Worm (Caenorhabditis elegans): Measurements from ENCODE around the gene unc-9.

DNA sequence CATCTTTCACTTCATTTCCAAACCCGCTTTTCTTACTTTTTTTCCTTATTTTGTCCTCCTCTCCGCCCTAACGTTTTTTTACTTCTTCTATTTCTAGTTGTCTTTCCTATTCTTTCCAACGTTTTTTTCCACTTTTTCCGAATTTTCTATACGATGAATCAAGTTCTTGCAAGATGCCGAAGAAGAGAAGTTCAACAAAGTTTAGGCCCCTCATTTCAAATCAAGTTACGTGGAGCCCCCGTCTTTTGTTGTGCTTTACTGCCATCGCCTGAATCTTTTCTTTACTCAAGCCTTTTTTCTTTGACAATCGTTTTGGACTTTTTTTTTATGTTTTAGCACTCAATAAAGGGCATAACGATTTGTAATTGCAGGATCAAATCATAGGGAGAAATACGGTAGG lies at the start of gene unc-9:
- TF ChIP-seq mes-2 (tag; optimal IDR thresholded peaks at IDR 0.05; ENCODE audit: poor library complexity, severe bottlenecking) (no peak), F10B5.3 (tag; optimal IDR thresholded peaks at IDR 0.05) (no peak), aha-1 (tag) (no peak), mep-1 (tag; optimal IDR thresholded peaks at IDR 0.05) (no peak), mdt-29 (GFP tag; IDR thresholded peaks at IDR 0.05) (no peak), saeg-2 (GFP tag; IDR thresholded peaks at IDR 0.05) (no peak)

All from whole organism, L4 larva.